Worm (Caenorhabditis elegans) whole organism, L1 larva: ENCODE measurements around the gene F35H8.1.

Experiments used
- ceh-82 ChIP-seq, 3 experiments: fragments of 150-350 bp in 1 of 3; sonication (generic microtip) in 2 of 3; optimal IDR thresholded peaks; 2 replicates each; lab custom pipeline; 2014 to 2017; ENCODE audit warnings: missing biosample characterization in 3 of 3, missing genetic modification characterization in 3 of 3
- ceh-88 ChIP-seq: fragments of 200-800 bp; sonication (Bioruptor generic); IDR thresholded peaks from 2 replicates; pipeline ENCODE4 v1.3.6; 2022; ENCODE audit warnings: missing genetic modification characterization, missing compliant biosample characterization
- ces-1 ChIP-seq: fragments of 150-350 bp; optimal IDR thresholded peaks from 2 replicates; lab custom pipeline; 2014; ENCODE audit warnings: missing biosample characterization, missing genetic modification reagents, missing genetic modification characterization
- egl-13 ChIP-seq: sonication (generic microtip); optimal IDR thresholded peaks from 2 replicates; lab custom pipeline; 2016; ENCODE audit warnings: missing genotype, missing genetic modification reagents, missing genetic modification characterization, missing compliant biosample characterization
- elt-2 ChIP-seq: sonication (generic microtip); optimal IDR thresholded peaks from 2 replicates; lab custom pipeline; 2016; ENCODE audit warnings: missing genetic modification characterization, mild to moderate bottlenecking, inconsistent platforms, missing compliant biosample characterization, missing genetic modification reagents
- elt-3 ChIP-seq, 6 experiments: fragments of 150-350 bp in 1 of 6; sonication (generic microtip); optimal IDR thresholded peaks; 2 replicates each; lab custom pipeline; 2017 to 2018; ENCODE audit warnings: missing biosample characterization in 6 of 6, missing genetic modification characterization in 6 of 6, inconsistent platforms in 1 of 6
- ets-5 ChIP-seq: fragments of 200-800 bp; sonication (Bioruptor generic); IDR thresholded peaks from 2 replicates; pipeline ENCODE4 v1.3.6; 2022; ENCODE audit warnings: missing genetic modification characterization, missing compliant biosample characterization
- fos-1 ChIP-seq: fragments of 150-350 bp; optimal IDR thresholded peaks from 2 replicates; lab custom pipeline; 2014; ENCODE audit warnings: missing biosample characterization, missing genetic modification characterization
- hlh-4 ChIP-seq: sonication (generic microtip); optimal IDR thresholded peaks from 2 replicates; lab custom pipeline; 2016; ENCODE audit warnings: mild to moderate bottlenecking, missing genetic modification characterization, missing compliant biosample characterization
- lin-35 ChIP-seq, 2 experiments: fragments of 150-350 bp; optimal IDR thresholded peaks; 2 replicates each; lab custom pipeline; 2014; ENCODE audit warnings: missing biosample characterization in 2 of 2, missing genetic modification characterization in 2 of 2, missing genetic modification reagents in 2 of 2
- lsy-2 ChIP-seq, 2 experiments: fragments of 150-350 bp; optimal IDR thresholded peaks; 2 replicates each; lab custom pipeline; 2014; ENCODE audit warnings: missing biosample characterization in 2 of 2, missing genetic modification characterization in 2 of 2
- nhr-12 ChIP-seq: sonication (generic microtip); optimal IDR thresholded peaks from 2 replicates; lab custom pipeline; 2017; ENCODE audit warnings: missing biosample characterization, missing genetic modification characterization
- sptf-1 ChIP-seq: fragments of 150-350 bp; optimal IDR thresholded peaks from 2 replicates; lab custom pipeline; 2014; ENCODE audit warnings: missing biosample characterization, missing genetic modification characterization
- ztf-11 ChIP-seq, 2 experiments: sonication (generic microtip); optimal IDR thresholded peaks; 2 replicates each; lab custom pipeline; 2016 to 2017; ENCODE audit warnings: missing genetic modification characterization in 2 of 2, missing biosample characterization in 1 of 2, missing compliant biosample characterization in 1 of 2

ce11 chrII:9528480-9528879 lies 24.6 kb downstream of the F35H8.1 start, which contains the start of gene sra-2:
- TF ChIP-seq ces-1 (GFP tag; lab: Kevin White, UChicago) (no peak), ceh-82 (tag; optimal IDR thresholded peaks at IDR 0.05; lab: Kevin White, UChicago) (no peak), fos-1 (tag; lab: Kevin White, UChicago) (no peak), elt-2 (tag; lab: Kevin White, UChicago) (no peak), elt-3 (tag; optimal IDR thresholded peaks at IDR 0.05; lab: Kevin White, UChicago) (no peak), hlh-4 (tag; lab: Kevin White, UChicago) (no peak), ets-5 (GFP tag; lab: Robert Waterston, UW) (no peak), ceh-88 (GFP tag; lab: Robert Waterston, UW) (no peak), lsy-2 (tag; optimal IDR thresholded peaks at IDR 0.05; lab: Kevin White, UChicago) (no peak), ztf-11 (tag; optimal IDR thresholded peaks at IDR 0.05; lab: Kevin White, UChicago) (no peak), egl-13 (no peak), sptf-1 (tag; lab: Kevin White, UChicago) (no peak), nhr-12 (tag; lab: Kevin White, UChicago) (no peak), lin-35 (GFP tag; optimal IDR thresholded peaks at IDR 0.05; lab: Kevin White, UChicago) (no peak)
